Worm (Caenorhabditis elegans) whole organism, young adult: ENCODE results near the gene gem-1.

Source experiments
- B0019.2 ChIP-seq: fragments of 200-800 bp; sonication (Bioruptor generic); conservative IDR thresholded peaks from 2 replicates; pipeline ENCODE4 v1.3.6; 2022; ENCODE audit warnings: missing genetic modification reagents, missing genetic modification characterization, missing compliant biosample characterization
- D2030.7 ChIP-seq: fragments of 200-800 bp; sonication (Bioruptor generic); IDR thresholded peaks from 2 replicates; pipeline ENCODE4 v1.3.6; 2022; ENCODE audit warnings: missing genetic modification reagents, missing genetic modification characterization, missing compliant biosample characterization
- F10E7.11 ChIP-seq: sonication (generic microtip); optimal IDR thresholded peaks from 2 replicates; lab custom pipeline; 2017; ENCODE audit warnings: mild to moderate bottlenecking, missing genetic modification characterization, moderate library complexity, missing compliant biosample characterization
- F33H1.4 ChIP-seq: fragments of 200-800 bp; sonication (Bioruptor generic); IDR thresholded peaks from 2 replicates; pipeline ENCODE4 v1.3.6; 2022; ENCODE audit warnings: missing genetic modification reagents, missing genetic modification characterization, missing compliant biosample characterization
- F37B4.10 ChIP-seq: fragments of 200-800 bp; sonication (Bioruptor generic); IDR thresholded peaks from 2 replicates; pipeline ENCODE4 v1.3.6; 2022; ENCODE audit warnings: missing genetic modification characterization, missing compliant biosample characterization
- F55B11.4 ChIP-seq: sonication (generic microtip); optimal IDR thresholded peaks from 2 replicates; lab custom pipeline; 2016; ENCODE audit warnings: missing compliant biosample characterization, missing genetic modification characterization, borderline replicate concordance; ENCODE audit not compliant: insufficient read depth
- F57C9.4 ChIP-seq: sonication (generic microtip); optimal IDR thresholded peaks from 2 replicates; lab custom pipeline; 2017; ENCODE audit warnings: mild to moderate bottlenecking, missing genetic modification characterization, missing compliant biosample characterization
- K11D2.4 ChIP-seq: fragments of 200-800 bp; sonication (Bioruptor generic); IDR thresholded peaks from 2 replicates; pipeline ENCODE4 v1.3.6; 2022; ENCODE audit warnings: missing genetic modification reagents, missing genetic modification characterization, missing compliant biosample characterization
- T07F8.4 ChIP-seq: sonication (generic microtip); optimal IDR thresholded peaks from 2 replicates; lab custom pipeline; 2016; ENCODE audit warnings: mild to moderate bottlenecking, missing genetic modification characterization, moderate library complexity, missing compliant biosample characterization
- T26A5.8 ChIP-seq: sonication (generic microtip); optimal IDR thresholded peaks from 2 replicates; lab custom pipeline; 2016; ENCODE audit warnings: missing genetic modification characterization, missing compliant biosample characterization
- Y53G8AR.9 ChIP-seq: fragments of 200-800 bp; sonication (Bioruptor generic); conservative IDR thresholded peaks from 2 replicates; pipeline ENCODE4 v1.3.6; 2022; ENCODE audit warnings: missing genetic modification reagents, missing genetic modification characterization, missing compliant biosample characterization
- Y79H2A.3 ChIP-seq: fragments of 200-800 bp; sonication (Bioruptor generic); conservative IDR thresholded peaks from 2 replicates; pipeline ENCODE4 v1.3.6; 2022; ENCODE audit warnings: missing genetic modification reagents, missing genetic modification characterization, missing compliant biosample characterization
- ZK185.1 ChIP-seq: sonication (generic microtip); optimal IDR thresholded peaks from 2 replicates; lab custom pipeline; 2016; ENCODE audit warnings: mild to moderate bottlenecking, missing genetic modification characterization, missing compliant biosample characterization; ENCODE audit not compliant: poor library complexity, severe bottlenecking
- atf-7 ChIP-seq: sonication (generic microtip); optimal IDR thresholded peaks from 2 replicates; lab custom pipeline; 2017; ENCODE audit warnings: mild to moderate bottlenecking, missing genetic modification characterization, missing compliant biosample characterization
- attf-6 ChIP-seq: fragments of 200-800 bp; sonication (Bioruptor generic); IDR thresholded peaks from 2 replicates; pipeline ENCODE4 v1.3.6; 2022; ENCODE audit warnings: missing genetic modification reagents, missing genetic modification characterization, missing compliant biosample characterization
- bed-1 ChIP-seq: fragments of 200-800 bp; sonication (Bioruptor generic); IDR thresholded peaks from 2 replicates; pipeline ENCODE4 v1.3.6; 2022; ENCODE audit warnings: missing genetic modification reagents, missing genetic modification characterization, missing compliant biosample characterization
- cebp-1 ChIP-seq, 2 experiments: fragments of 200-800 bp in 1 of 2; sonication (Bioruptor generic) in 1 of 2; sonication (generic microtip) in 1 of 2; IDR thresholded peaks in 1 of 2; optimal IDR thresholded peaks in 1 of 2; 2 replicates each; pipeline versions ENCODE4 v1.3.6 to Lab custom; 2017 to 2022; ENCODE audit warnings: missing compliant biosample characterization in 2 of 2, missing genetic modification characterization in 2 of 2, mild to moderate bottlenecking in 1 of 2, missing genetic modification reagents in 1 of 2, moderate library complexity in 1 of 2
- cebp-2 ChIP-seq: fragments of 200-800 bp; sonication (Bioruptor generic); IDR thresholded peaks from 2 replicates; pipeline ENCODE4 v1.3.6; 2022; ENCODE audit warnings: missing genetic modification characterization, missing compliant biosample characterization
- egrh-3 ChIP-seq: fragments of 200-800 bp; sonication (Bioruptor generic); IDR thresholded peaks from 2 replicates; pipeline ENCODE4 v1.3.6; 2022; ENCODE audit warnings: missing genetic modification reagents, missing genetic modification characterization, missing compliant biosample characterization
- fkh-3 ChIP-seq: sonication (generic microtip); optimal IDR thresholded peaks from 2 replicates; lab custom pipeline; 2016; ENCODE audit warnings: mild to moderate bottlenecking, missing genetic modification characterization, missing compliant biosample characterization
- let-607 ChIP-seq, 2 experiments: fragments of 200-800 bp in 1 of 2; sonication (Bioruptor generic) in 1 of 2; sonication (generic microtip) in 1 of 2; optimal IDR thresholded peaks; 2 replicates each; lab custom pipeline; 2016 to 2018; ENCODE audit warnings: mild to moderate bottlenecking in 2 of 2, missing compliant biosample characterization in 2 of 2, missing genetic modification characterization in 2 of 2, moderate library complexity in 2 of 2, missing genotype in 1 of 2
- lsl-1 ChIP-seq: fragments of 200-800 bp; sonication (Bioruptor generic); optimal IDR thresholded peaks from 2 replicates; lab custom pipeline; 2018; ENCODE audit warnings: mild to moderate bottlenecking, missing genetic modification characterization, moderate library complexity, missing compliant biosample characterization
- madf-3 ChIP-seq: fragments of 200-800 bp; sonication (Bioruptor generic); IDR thresholded peaks from 2 replicates; pipeline ENCODE4 v1.3.6; 2022; ENCODE audit warnings: missing genetic modification reagents, missing genetic modification characterization, missing compliant biosample characterization
- mxl-1 ChIP-seq: sonication (generic microtip); optimal IDR thresholded peaks from 2 replicates; lab custom pipeline; 2016; ENCODE audit warnings: missing genetic modification characterization, missing compliant biosample characterization
- nhr-80 ChIP-seq: sonication (generic microtip); optimal IDR thresholded peaks from 2 replicates; lab custom pipeline; 2016; ENCODE audit warnings: missing genetic modification characterization, missing compliant biosample characterization
- pbrm-1 ChIP-seq: fragments of 200-800 bp; sonication (Bioruptor generic); IDR thresholded peaks from 2 replicates; pipeline ENCODE4 v1.3.6; 2022; ENCODE audit warnings: missing genetic modification reagents, missing genetic modification characterization, missing compliant biosample characterization
- repo-1 ChIP-seq: sonication (generic microtip); optimal IDR thresholded peaks from 2 replicates; lab custom pipeline; 2017; ENCODE audit warnings: mild to moderate bottlenecking, missing genetic modification characterization, missing compliant biosample characterization
- snpc-1.3 ChIP-seq: sonication (generic microtip); optimal IDR thresholded peaks from 2 replicates; lab custom pipeline; 2017; ENCODE audit warnings: missing genetic modification characterization, mild to moderate bottlenecking, missing compliant biosample characterization, antibody characterized with exemption, moderate library complexity, missing genotype, missing genetic modification reagents; ENCODE audit not compliant: insufficient read depth
- somi-1 ChIP-seq: fragments of 200-800 bp; sonication (Bioruptor generic); optimal IDR thresholded peaks from 2 replicates; lab custom pipeline; 2018; ENCODE audit warnings: mild to moderate bottlenecking, missing genetic modification characterization, missing compliant biosample characterization
- sptf-2 ChIP-seq: fragments of 200-800 bp; sonication (Bioruptor generic); optimal IDR thresholded peaks from 2 replicates; lab custom pipeline; 2018; ENCODE audit warnings: mild to moderate bottlenecking, missing genetic modification characterization, missing compliant biosample characterization
- tbp1 ChIP-seq: fragments of 200-800 bp; sonication (Bioruptor generic); optimal IDR thresholded peaks from 2 replicates; lab custom pipeline; 2018; ENCODE audit warnings: mild to moderate bottlenecking, missing genetic modification characterization, missing compliant biosample characterization
- zfh-2 ChIP-seq: fragments of 200-800 bp; sonication (Bioruptor generic); conservative IDR thresholded peaks from 2 replicates; pipeline ENCODE4 v1.3.6; 2022; ENCODE audit warnings: missing genetic modification reagents, missing genetic modification characterization, missing compliant biosample characterization
- zim-3 ChIP-seq: sonication (generic microtip); optimal IDR thresholded peaks from 2 replicates; lab custom pipeline; 2017; ENCODE audit warnings: mild to moderate bottlenecking, missing genetic modification characterization, moderate library complexity, missing compliant biosample characterization
- ztf-18 ChIP-seq: sonication (generic microtip); optimal IDR thresholded peaks from 2 replicates; lab custom pipeline; 2016; ENCODE audit warnings: missing genotype, mild to moderate bottlenecking, missing genetic modification characterization, missing compliant biosample characterization
- ztf-22 ChIP-seq: fragments of 200-800 bp; sonication (Bioruptor generic); optimal IDR thresholded peaks from 2 replicates; lab custom pipeline; 2018; ENCODE audit warnings: mild to moderate bottlenecking, missing genetic modification characterization, moderate library complexity, missing compliant biosample characterization
- ztf-3 ChIP-seq: fragments of 200-800 bp; sonication (Bioruptor generic); optimal IDR thresholded peaks from 2 replicates; lab custom pipeline; 2018; ENCODE audit warnings: mild to moderate bottlenecking, missing genetic modification characterization, missing compliant biosample characterization

The gem-1 gene

ce11 chrX:13328868-13329267, 47.9 kb downstream of the gem-1 start (continued):
- no peak for TF ChIP-seq let-607 (tag; optimal IDR thresholded peaks at IDR 0.05; lab: Kevin White, UChicago)
- TF ChIP-seq D2030.7: no peak
- TF ChIP-seq T07F8.4 (tag; lab: Kevin White, UChicago): no peak
- TF ChIP-seq bed-1 (GFP tag; lab: Robert Waterston, UW): no peak
- no peak for TF ChIP-seq ztf-3
- TF ChIP-seq repo-1 (tag; lab: Kevin White, UChicago): no peak
- TF ChIP-seq nhr-80 (tag; lab: Kevin White, UChicago): peak; percentile 63
- no peak for TF ChIP-seq F33H1.4 (GFP tag; lab: Robert Waterston, UW)
- TF ChIP-seq fkh-3 (tag; lab: Kevin White, UChicago): no peak

- TF ChIP-seq tbp1 (GFP tag; lab: Kevin White, UChicago) (peak; percentile 1), let-607 (tag; optimal IDR thresholded peaks at IDR 0.05; lab: Kevin White, UChicago) (peak in 1 of 2 experiments; percentile 4), cebp-1 (GFP tag; IDR thresholded peaks at IDR 0.05; lab: Robert Waterston, UW) (no peak), cebp-1 (tag; optimal IDR thresholded peaks at IDR 0.05; lab: Kevin White, UChicago) (peak; percentile 8), pbrm-1 (GFP tag; lab: Robert Waterston, UW) (no peak), K11D2.4 (GFP tag; lab: Robert Waterston, UW) (0 out of 2 replicates have a peak, but pooled peaks have one; percentile 14), nhr-80 (tag; lab: Kevin White, UChicago) (peak; percentile 64)
- TF ChIP-seq, all 124 proteins: peak for 5
Measured at ce11 chrX:13328034-13328433, 48.8 kb downstream of the gem-1 start, which contains the start of gene sir-2.2. Gene sir-2.2, plus strand, starts transcription at chrX:13328067.

ce11 chrX:13325039-13325438, 51.8 kb downstream of the gem-1 start:
- TF ChIP-seq madf-3 (GFP tag; lab: Robert Waterston, UW): no peak
- TF ChIP-seq F57C9.4 (tag; lab: Kevin White, UChicago): no peak
- TF ChIP-seq somi-1 (GFP tag; lab: Kevin White, UChicago): peak; percentile 30
- TF ChIP-seq F10E7.11 (tag; lab: Kevin White, UChicago): no peak
- TF ChIP-seq snpc-1.3 (tag; lab: Kevin White, UChicago): no peak

- no peak for TF ChIP-seq Y53G8AR.9 (GFP tag; lab: Robert Waterston, UW)
- TF ChIP-seq zim-3 (tag; lab: Kevin White, UChicago): no peak
- no peak for TF ChIP-seq cebp-2 (GFP tag; lab: Robert Waterston, UW)
- TF ChIP-seq atf-7 (tag; lab: Kevin White, UChicago): no peak
- TF ChIP-seq zfh-2 (GFP tag; lab: Robert Waterston, UW): no peak
- no peak for TF ChIP-seq ztf-18 (tag; lab: Kevin White, UChicago)
- no peak for TF ChIP-seq let-607 (tag; optimal IDR thresholded peaks at IDR 0.05; lab: Kevin White, UChicago)
- no peak for TF ChIP-seq sptf-2 (GFP tag; lab: Kevin White, UChicago)
Measured at ce11 chrX:13324326-13324725, 52.5 kb downstream of the gem-1 start.

ce11 chrX:13323697-13324096, 53.1 kb downstream of the gem-1 start:
- TF ChIP-seq madf-3 (GFP tag; lab: Robert Waterston, UW): no peak
- no peak for TF ChIP-seq atf-7 (tag; lab: Kevin White, UChicago)
- TF ChIP-seq somi-1 (GFP tag; lab: Kevin White, UChicago): no peak
- no peak for TF ChIP-seq T26A5.8 (tag; lab: Kevin White, UChicago)
- TF ChIP-seq T07F8.4 (tag; lab: Kevin White, UChicago): no peak
- TF ChIP-seq F55B11.4 (tag; lab: Kevin White, UChicago): no peak

- TF ChIP-seq sptf-2 (GFP tag; lab: Kevin White, UChicago) (no peak), lsl-1 (GFP tag; lab: Kevin White, UChicago) (no peak), madf-3 (GFP tag; lab: Robert Waterston, UW) (no peak), ZK185.1 (no peak), egrh-3 (GFP tag; lab: Robert Waterston, UW) (no peak), Y79H2A.3 (no peak), B0019.2 (GFP tag; lab: Robert Waterston, UW) (no peak), attf-6 (no peak), F37B4.10 (GFP tag; lab: Robert Waterston, UW) (no peak), ztf-22 (GFP tag; lab: Kevin White, UChicago) (no peak), mxl-1 (no peak)
Measured at ce11 chrX:13322886-13323285, 53.9 kb downstream of the gem-1 start, which contains the start of gene F46G10.2. Gene F46G10.2, plus strand, starts transcription at chrX:13322963.
